Worm (Caenorhabditis elegans) whole organism, early embryonic: ENCODE data around the gene fbxc-14.
A peak's percentile ranks its signal among the peaks of the same experiment; 100 is the strongest.
"Not testable (repeated sequence)": the region's sequence is repeated elsewhere in the genome, so short reads cannot be mapped to it uniquely, and the experiment has no call there.

Experiments
- B0310.2 ChIP-seq: sonication (generic microtip); optimal IDR thresholded peaks from 2 replicates; lab custom pipeline; 2016; ENCODE audit warnings: mild to moderate bottlenecking, missing genetic modification characterization, missing compliant biosample characterization
- F13C5.2 ChIP-seq: sonication (generic microtip); optimal IDR thresholded peaks from 2 replicates; lab custom pipeline; 2017; ENCODE audit warnings: mild to moderate bottlenecking, missing genetic modification characterization, inconsistent platforms, missing compliant biosample characterization
- aly-1 ChIP-seq: sonication (generic microtip); optimal IDR thresholded peaks from 2 replicates; lab custom pipeline; 2016; ENCODE audit warnings: missing genetic modification characterization, missing compliant biosample characterization
- ama-1 ChIP-seq: fragments of 150-350 bp; optimal IDR thresholded peaks from 2 replicates; lab custom pipeline; 2014
- ceh-13 ChIP-seq: fragments of 200-800 bp; sonication (Bioruptor generic); optimal IDR thresholded peaks from 2 replicates; lab custom pipeline; 2018; ENCODE audit warnings: mild to moderate bottlenecking, missing genetic modification characterization, missing compliant biosample characterization
- ceh-36 ChIP-seq: sonication (generic microtip); optimal IDR thresholded peaks from 2 replicates; lab custom pipeline; 2016; ENCODE audit warnings: missing genetic modification characterization, inconsistent platforms, missing compliant biosample characterization
- ets-7 ChIP-seq: sonication (generic microtip); optimal IDR thresholded peaks from 2 replicates; lab custom pipeline; 2016; ENCODE audit warnings: missing genotype, missing genetic modification characterization, missing compliant biosample characterization
- flt-1 ChIP-seq: fragments of 200-800 bp; sonication (Bioruptor generic); IDR thresholded peaks from 2 replicates; pipeline ENCODE4 v1.3.6; 2022; ENCODE audit warnings: missing genetic modification characterization, missing compliant biosample characterization
- hmbx-1 ChIP-seq: sonication (generic microtip); optimal IDR thresholded peaks from 2 replicates; lab custom pipeline; 2016; ENCODE audit warnings: mild to moderate bottlenecking, missing genetic modification characterization, missing compliant biosample characterization
- hmg-4 ChIP-seq: fragments of 200-800 bp; sonication (Bioruptor generic); optimal IDR thresholded peaks from 2 replicates; lab custom pipeline; 2018; ENCODE audit warnings: mild to moderate bottlenecking, missing genetic modification characterization, missing compliant biosample characterization
- hnd-1 ChIP-seq: sonication (generic microtip); optimal IDR thresholded peaks from 2 replicates; lab custom pipeline; 2016; ENCODE audit warnings: missing genetic modification characterization, missing compliant biosample characterization
- pes-1 ChIP-seq: fragments of 200-800 bp; sonication (Bioruptor generic); IDR thresholded peaks from 2 replicates; pipeline ENCODE4 v1.3.6; 2022; ENCODE audit warnings: missing genetic modification reagents, missing genetic modification characterization, missing compliant biosample characterization
- scrt-1 ChIP-seq: fragments of 200-800 bp; sonication (Bioruptor generic); IDR thresholded peaks from 2 replicates; pipeline ENCODE4 v1.3.6; 2022; ENCODE audit warnings: missing genetic modification characterization, missing compliant biosample characterization
- sea-1 ChIP-seq: fragments of 200-800 bp; sonication (Bioruptor generic); conservative IDR thresholded peaks from 2 replicates; pipeline ENCODE4 v1.3.6; 2022; ENCODE audit warnings: missing genetic modification characterization, missing compliant biosample characterization
- tbx-11 ChIP-seq: fragments of 200-800 bp; sonication (Bioruptor generic); IDR thresholded peaks from 2 replicates; pipeline ENCODE4 v1.3.6; 2022; ENCODE audit warnings: missing genetic modification characterization, missing compliant biosample characterization
- tbx-37 ChIP-seq: fragments of 200-800 bp; sonication (Bioruptor generic); conservative IDR thresholded peaks from 2 replicates; pipeline ENCODE4 v1.3.6; 2022; ENCODE audit warnings: missing genetic modification reagents, missing genetic modification characterization, missing compliant biosample characterization
- tra-4 ChIP-seq: sonication (generic microtip); optimal IDR thresholded peaks from 2 replicates; lab custom pipeline; 2017; ENCODE audit warnings: missing genetic modification characterization, missing compliant biosample characterization

fbxc-14 gene

DNA sequence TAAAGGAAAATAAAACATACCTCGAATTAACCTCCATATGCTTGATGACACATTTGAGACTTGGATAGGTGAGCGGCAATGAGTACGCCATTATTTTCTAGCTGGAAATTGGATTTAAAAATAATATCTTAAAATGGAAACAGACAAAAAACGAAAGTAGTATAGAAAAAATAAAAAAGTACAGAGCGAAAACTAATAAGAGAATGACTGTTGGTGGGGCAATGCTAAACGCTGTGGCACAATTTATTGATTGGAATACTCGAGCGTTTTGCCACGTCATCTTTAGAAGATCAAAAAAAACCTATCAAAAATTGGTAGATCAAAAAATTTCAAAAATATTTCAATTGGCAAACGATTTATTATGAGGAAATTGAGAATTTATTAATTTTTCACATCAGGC lies 26.0 kb upstream of the fbxc-14 start, which contains the start of gene fbxc-32:
fbxc-32 (minus strand) TSS at position 101 of the 400 bp plus-strand sequence.
- TF ChIP-seq tbx-11 (GFP tag; lab: Robert Waterston, UW) (no peak), ets-7 (no peak), flt-1 (GFP tag; lab: Robert Waterston, UW) (no peak), hmbx-1 (no peak), B0310.2 (tag; lab: Kevin White, UChicago) (no peak), ceh-36 (no peak), pes-1 (no peak)

DNA sequence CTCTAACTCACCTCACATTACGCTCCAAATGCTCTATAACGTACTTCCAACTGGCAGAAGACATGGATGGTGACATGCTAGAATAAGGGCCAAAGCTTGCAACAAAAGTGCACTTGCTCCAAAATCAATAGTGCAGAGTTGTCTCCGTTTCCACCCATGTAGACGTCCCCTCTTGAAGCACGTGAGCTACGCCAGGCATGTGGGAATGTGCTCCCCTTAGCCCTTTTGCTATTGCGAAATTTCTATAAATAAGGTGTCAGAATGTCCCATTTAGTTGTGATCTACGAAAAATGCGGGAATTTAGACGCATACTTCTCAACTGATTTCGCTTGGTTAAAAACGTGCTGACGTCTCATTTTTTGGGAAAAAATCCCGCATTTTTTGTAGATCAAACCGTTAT lies 23.7 kb upstream of the fbxc-14 start:
- TF ChIP-seq ama-1 (lab: Kevin White, UChicago) (no peak), scrt-1 (no peak), ceh-36 (no peak), B0310.2 (tag; lab: Kevin White, UChicago) (no peak), tra-4 (tag; lab: Kevin White, UChicago) (no peak), hnd-1 (tag; lab: Kevin White, UChicago) (no peak), aly-1 (tag; lab: Kevin White, UChicago) (no peak), hmbx-1 (no peak), hmg-4 (GFP tag; lab: Kevin White, UChicago) (no peak), ceh-13 (GFP tag; lab: Kevin White, UChicago) (no peak)

DNA sequence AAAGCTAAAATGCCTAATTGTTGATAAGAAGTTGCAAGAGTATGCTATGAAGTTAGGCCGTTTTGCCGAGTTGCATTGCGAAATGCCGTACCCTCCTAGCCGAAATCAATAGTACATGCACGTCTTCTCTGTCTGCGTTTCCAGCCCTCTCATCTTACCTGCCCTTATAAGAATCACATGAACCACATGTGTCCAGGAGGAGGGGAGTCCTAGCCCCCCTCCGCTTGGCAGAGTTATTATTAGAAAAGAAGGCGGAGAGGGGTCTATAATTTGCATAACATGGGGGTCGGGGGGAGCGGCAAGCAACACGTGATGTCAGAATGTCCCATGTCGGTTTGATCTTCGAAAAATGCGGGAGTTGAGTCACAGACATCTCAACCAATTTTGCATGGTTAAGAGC lies 21.0 kb upstream of the fbxc-14 start:
- no peak for TF ChIP-seq tra-4 (tag; lab: Kevin White, UChicago)
- TF ChIP-seq ceh-13 (GFP tag; lab: Kevin White, UChicago) = no peak
- TF ChIP-seq B0310.2 (tag; lab: Kevin White, UChicago) = no peak
- TF ChIP-seq hmg-4 (GFP tag; lab: Kevin White, UChicago) = no peak
- TF ChIP-seq F13C5.2 (tag; lab: Kevin White, UChicago) = no peak
- TF ChIP-seq tbx-37 = no peak
- no peak for TF ChIP-seq flt-1 (GFP tag; lab: Robert Waterston, UW)
- no peak for TF ChIP-seq ceh-36
- TF ChIP-seq hnd-1 (tag; lab: Kevin White, UChicago) = no peak
- TF ChIP-seq ets-7 = no peak
- no peak for TF ChIP-seq sea-1
- TF ChIP-seq aly-1 (tag; lab: Kevin White, UChicago) = no peak
- no peak for TF ChIP-seq pes-1
- no peak for TF ChIP-seq ama-1 (lab: Kevin White, UChicago)
- no peak for TF ChIP-seq scrt-1

DNA sequence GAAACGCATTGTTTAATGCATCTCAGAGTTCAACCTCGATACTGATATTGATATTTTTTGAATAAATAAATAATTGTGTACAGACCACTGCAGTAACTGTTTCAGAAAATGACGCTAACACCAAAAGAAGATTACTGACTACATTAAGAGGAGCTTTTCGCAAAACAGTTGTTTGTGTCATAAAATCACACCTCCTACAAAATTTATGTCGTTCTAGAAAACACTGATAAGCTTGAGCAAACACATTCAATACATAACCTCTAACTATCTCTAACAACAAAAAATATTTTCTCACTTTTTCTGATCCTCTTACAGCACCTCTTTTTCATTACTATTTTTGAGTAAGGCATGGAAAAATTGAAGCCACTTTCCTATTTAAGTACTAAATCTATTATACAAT lies 19.5 kb upstream of the fbxc-14 start, which contains the start of gene fbxc-7:
fbxc-7 (plus strand) TSS at position 301 of the 400 bp plus-strand sequence.
- TF ChIP-seq ceh-13 (GFP tag; lab: Kevin White, UChicago); hmg-4 (GFP tag; lab: Kevin White, UChicago); aly-1 (tag; lab: Kevin White, UChicago): not testable (repeated sequence)

DNA sequence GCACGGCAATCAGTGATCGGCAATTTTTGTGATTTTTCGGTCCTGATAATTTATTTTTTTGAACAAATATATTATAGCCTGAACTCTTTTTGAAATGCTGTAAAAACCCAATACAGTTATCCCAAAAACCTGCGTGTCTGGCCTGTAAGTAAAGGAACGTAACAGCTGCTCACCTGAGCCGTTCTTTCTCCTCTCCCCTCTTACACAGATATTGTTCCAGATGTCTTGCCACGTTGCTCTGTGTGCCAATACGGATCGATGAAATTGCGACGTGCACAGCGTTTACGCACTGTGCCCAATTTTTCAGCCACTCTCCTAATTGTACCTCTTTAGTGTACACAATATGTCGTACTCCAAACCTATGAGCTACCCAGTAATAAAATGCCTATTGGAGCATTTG lies 15.5 kb upstream of the fbxc-14 start, which contains the start of gene sdz-4:
sdz-4 (plus strand) TSS at position 301 of the 400 bp plus-strand sequence.
- TF ChIP-seq hmbx-1 = no peak
- no peak for TF ChIP-seq flt-1 (GFP tag; lab: Robert Waterston, UW)
- no peak for TF ChIP-seq B0310.2 (tag; lab: Kevin White, UChicago)
- TF ChIP-seq pes-1 = no peak

DNA sequence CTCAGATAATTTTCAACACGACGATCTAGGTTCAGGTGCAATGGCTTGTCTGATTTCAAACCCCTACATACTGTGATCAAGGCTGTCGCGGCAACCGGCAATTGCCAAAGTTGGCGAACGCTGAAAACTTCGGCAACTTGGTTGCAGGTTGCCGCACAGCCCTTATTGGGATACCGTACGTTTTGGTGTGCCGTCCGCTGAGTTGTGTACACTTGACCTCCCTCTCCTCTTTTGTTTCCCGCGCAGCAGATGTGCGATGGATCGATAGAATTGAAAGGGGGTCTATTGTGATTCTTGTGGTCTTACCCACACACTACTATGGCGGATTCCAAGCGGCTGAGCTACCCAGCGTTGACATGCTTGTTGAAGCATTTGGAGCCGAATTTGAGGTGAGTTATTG lies 13.9 kb upstream of the fbxc-14 start, which contains the start of the genes C32B5.18 and C32B5.7:
C32B5.18 (plus strand) TSS at position 301 of the 400 bp plus-strand sequence.
C32B5.7 (plus strand) TSS at position 311 of the 400 bp plus-strand sequence.
- TF ChIP-seq flt-1 (GFP tag; lab: Robert Waterston, UW) (no peak), pes-1 (no peak), tbx-11 (GFP tag; lab: Robert Waterston, UW) (no peak), ceh-36 (no peak), hmg-4 (GFP tag; lab: Kevin White, UChicago) (peak; percentile 6)

DNA sequence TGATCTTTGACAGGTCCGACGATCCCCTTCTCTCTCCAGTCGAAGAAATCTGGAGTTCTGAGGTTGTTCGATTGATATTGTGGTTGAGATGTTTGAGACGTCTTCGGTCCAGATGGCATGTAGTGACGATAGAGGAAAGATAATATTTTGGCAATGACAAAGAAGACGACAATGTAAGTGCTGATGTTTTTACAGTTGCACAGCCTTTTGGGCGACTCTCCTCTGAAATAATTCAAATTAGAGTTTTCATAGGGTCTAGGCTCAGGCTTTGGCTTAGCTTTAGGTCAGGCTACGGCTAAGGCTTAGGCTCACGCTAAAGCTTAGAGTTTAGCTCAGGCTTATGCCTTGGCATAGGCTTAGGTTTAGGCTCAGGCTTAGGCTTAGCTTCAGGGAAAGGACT lies 12.1 kb upstream of the fbxc-14 start, which contains the start of gene C32B5.13:
C32B5.13 (minus strand) TSS at position 101 of the 400 bp plus-strand sequence.
- no peak for TF ChIP-seq tbx-37

DNA sequence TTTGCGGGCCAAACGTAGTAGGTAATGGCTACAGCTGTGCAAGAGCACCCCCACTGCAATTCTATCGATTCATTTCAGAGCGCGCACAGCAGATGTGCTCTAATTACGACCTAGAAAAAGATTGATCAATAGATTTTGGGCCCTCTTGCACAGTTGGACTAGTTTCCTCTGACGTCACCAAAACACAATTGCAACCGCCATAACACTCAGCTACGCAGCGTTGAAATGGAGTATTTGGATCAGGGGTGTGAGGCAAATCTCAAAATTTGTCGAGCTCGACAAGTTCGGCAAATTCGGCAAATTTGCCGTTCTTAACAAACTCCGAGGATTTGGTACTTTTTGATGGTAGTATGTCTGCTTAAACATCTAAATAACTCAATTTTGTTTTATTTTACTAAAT lies 7.1 kb upstream of the fbxc-14 start, which contains the start of gene fbxc-18:
fbxc-18 (minus strand) TSS at position 101 of the 400 bp plus-strand sequence.
- TF ChIP-seq ets-7, pes-1, ceh-36: not testable (repeated sequence)

DNA sequence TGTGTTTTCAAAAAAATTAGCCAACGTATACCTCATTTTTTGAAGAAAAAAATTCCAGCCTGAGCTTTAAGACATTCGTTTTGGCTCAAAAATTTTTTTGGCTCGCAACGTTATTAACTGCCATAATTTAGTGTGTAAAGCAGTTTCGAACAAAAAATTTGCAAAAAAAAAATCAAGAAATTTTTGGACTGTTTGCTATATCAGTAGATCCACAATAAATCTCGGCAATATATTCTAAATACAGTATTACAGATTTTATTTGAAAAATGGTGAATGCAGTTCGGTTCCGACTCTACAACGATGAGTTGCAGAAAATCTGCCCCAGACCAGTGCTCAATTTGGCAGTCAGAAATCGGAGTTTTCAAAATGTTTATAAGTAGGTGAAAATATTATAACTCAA lies 6.0 kb upstream of the fbxc-14 start, which contains the start of gene C32B5.6:
C32B5.6 (plus strand) TSS at position 301 of the 400 bp plus-strand sequence.
- TF ChIP-seq ceh-13 (GFP tag; lab: Kevin White, UChicago); flt-1 (GFP tag; lab: Robert Waterston, UW); hnd-1 (tag; lab: Kevin White, UChicago): not testable (repeated sequence)

DNA sequence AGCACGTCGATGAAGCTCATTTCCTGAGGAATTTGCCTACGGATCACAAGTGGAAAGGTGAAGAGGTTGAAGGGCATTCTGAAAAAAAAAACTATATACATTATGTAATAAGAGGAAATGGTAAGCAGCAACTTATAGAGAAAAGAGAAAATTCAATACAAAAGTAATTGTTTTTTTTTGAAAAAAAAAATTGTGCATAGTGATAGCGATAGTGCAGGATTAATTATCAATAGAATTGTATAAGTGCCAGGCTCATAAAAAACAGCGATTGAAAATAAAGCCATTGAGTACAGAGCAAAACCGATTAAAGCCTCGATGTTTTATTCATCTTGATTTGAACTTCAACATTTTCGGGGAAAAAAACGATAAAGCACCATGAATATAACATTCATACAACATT lies 1.2 kb upstream of the fbxc-14 start, which contains the start of gene C32B5.15:
C32B5.15 (minus strand) TSS at position 101 of the 400 bp plus-strand sequence.
- no peak for TF ChIP-seq pes-1
- TF ChIP-seq aly-1 (tag; lab: Kevin White, UChicago) = no peak
- no peak for TF ChIP-seq hmg-4 (GFP tag; lab: Kevin White, UChicago)
- TF ChIP-seq flt-1 (GFP tag; lab: Robert Waterston, UW) = no peak
- no peak for TF ChIP-seq B0310.2 (tag; lab: Kevin White, UChicago)
- no peak for TF ChIP-seq ceh-13 (GFP tag; lab: Kevin White, UChicago)
- TF ChIP-seq sea-1 = no peak
- no peak for TF ChIP-seq tra-4 (tag; lab: Kevin White, UChicago)
- TF ChIP-seq hmbx-1 = no peak
- no peak for TF ChIP-seq ets-7
- TF ChIP-seq ceh-36 = no peak
- TF ChIP-seq scrt-1 = no peak
- no peak for TF ChIP-seq F13C5.2 (tag; lab: Kevin White, UChicago)
- no peak for TF ChIP-seq hnd-1 (tag; lab: Kevin White, UChicago)
- TF ChIP-seq ama-1 (lab: Kevin White, UChicago) = no peak
- no peak for TF ChIP-seq tbx-11 (GFP tag; lab: Robert Waterston, UW)
